Fruit fly (Drosophila melanogaster): ENCODE results near the gene CG13398.

Gene CG13398

DNA sequence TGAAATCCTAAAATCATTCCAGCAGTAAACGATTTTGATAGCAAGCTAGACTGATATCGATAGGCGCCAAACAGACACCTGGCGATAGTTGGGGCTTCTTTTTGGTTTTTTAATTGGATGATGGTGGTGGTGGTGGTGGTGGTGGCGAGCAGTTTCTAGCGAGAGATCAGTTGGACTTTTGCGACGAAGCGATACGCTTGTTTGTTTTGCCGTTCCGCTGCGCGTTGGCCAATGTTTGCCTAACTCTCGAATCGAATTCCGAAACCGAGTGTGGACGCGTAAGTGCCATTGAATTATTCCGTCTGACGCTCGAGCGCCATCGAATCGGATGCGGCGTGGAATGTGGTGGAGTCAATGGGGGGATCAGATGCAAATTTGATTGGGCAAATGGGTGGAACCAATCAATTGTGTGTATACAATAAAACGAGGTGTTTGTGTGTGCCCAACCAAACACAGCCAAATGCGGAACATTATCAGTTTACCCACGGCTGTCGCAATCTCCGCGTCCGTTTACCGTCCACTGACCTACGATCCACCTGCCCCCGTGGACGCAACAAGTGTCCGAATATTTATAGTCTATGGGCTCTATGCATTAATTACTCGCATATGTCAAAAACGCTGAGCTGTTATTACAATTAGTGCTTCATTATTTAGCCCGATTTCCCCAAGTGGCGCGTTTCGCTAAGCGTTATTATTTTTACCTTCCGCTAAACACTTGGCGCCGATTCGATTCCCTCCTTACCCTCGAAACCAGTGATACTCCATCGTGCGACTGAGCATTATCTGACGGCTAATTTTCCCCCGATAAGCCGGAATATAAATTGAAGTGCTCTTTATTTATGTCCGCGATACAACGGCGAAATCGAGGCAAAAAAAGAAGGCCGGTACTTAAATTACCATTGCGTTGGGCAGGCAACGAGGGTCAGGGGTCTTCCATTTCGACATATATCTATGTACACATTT lies 44.4 kb downstream of the CG13398 start, which contains the start of gene CG17292 (continued):
- peak; percentile 53; the same call in 1 of the 2 replicates for TF ChIP-seq CG14441 (GFP tag; IDR thresholded peaks at IDR 0.05)
- TF ChIP-seq trem (tag; optimal IDR thresholded peaks at IDR 0.05) = no peak
- peak; percentile 24 for TF ChIP-seq CG33557 (GFP tag; optimal IDR thresholded peaks at IDR 0.05)
- TF ChIP-seq Optix (GFP tag; IDR thresholded peaks at IDR 0.05) = peak; percentile 62; the same call in 2 of the 3 replicates
- peak; percentile 77; the same call in 1 of the 2 replicates for TF ChIP-seq Awh (GFP tag; IDR thresholded peaks at IDR 0.05)
- no peak for TF ChIP-seq tio (GFP tag; optimal IDR thresholded peaks at IDR 0.05)
- peak; percentile 18; the same call in 1 of the 2 replicates for TF ChIP-seq GATAe (GFP tag; conservative IDR thresholded peaks at IDR 0.05)
- no peak for TF ChIP-seq zen (tag; optimal IDR thresholded peaks at IDR 0.05)
- peak; percentile 43; the same call in 1 of the 2 replicates for TF ChIP-seq CG7372 (GFP tag; IDR thresholded peaks at IDR 0.05)
- 0 out of 2 replicates have a peak, but pooled peaks have one; percentile 14 for TF ChIP-seq Lim3 (GFP tag; IDR thresholded peaks at IDR 0.05)
- TF ChIP-seq CG34224 (GFP tag; IDR thresholded peaks at IDR 0.05; ENCODE audit: partially characterized antibody) = peak; percentile 88
- TF ChIP-seq Drgx (GFP tag; IDR thresholded peaks at IDR 0.05) = peak; percentile 58
- no peak for TF ChIP-seq lov (optimal IDR thresholded peaks at IDR 0.05)
- 0 out of 3 replicates have a peak, but pooled peaks have one; percentile 55 for TF ChIP-seq lov (GFP tag; IDR thresholded peaks at IDR 0.05)
- peak; percentile 58 for TF ChIP-seq BtbVII (GFP tag; optimal IDR thresholded peaks at IDR 0.05)

dm6 chr2L:8365701-8366643 lies 49.1 kb downstream of the CG13398 start, which contains the start of gene Pp2A-29B:
TSS of gene Pp2A-29B (plus strand) at chr2L:8366038.
- TF ChIP-seq CG11695 (GFP tag; IDR thresholded peaks at IDR 0.05) (no peak), CG9609 (GFP tag; optimal IDR thresholded peaks at IDR 0.05) (no peak), Oaz (GFP tag; IDR thresholded peaks at IDR 0.05) (no peak), pzg (GFP tag; optimal IDR thresholded peaks at IDR 0.05) (peak; percentile 64), CG15011 (GFP tag; optimal IDR thresholded peaks at IDR 0.05) (no peak), Stat92E (GFP tag; optimal IDR thresholded peaks at IDR 0.05) (peak in 1 of 3 experiments; percentile 14), CG14965 (GFP tag; optimal IDR thresholded peaks at IDR 0.05; ENCODE audit: borderline replicate concordance) (no peak), CG12155 (GFP tag; optimal IDR thresholded peaks at IDR 0.05) (peak; percentile 16), Jarid2 (GFP tag; optimal IDR thresholded peaks at IDR 0.05) (no peak), Dbx (GFP tag; IDR thresholded peaks at IDR 0.05) (peak; percentile 69), CG13123 (GFP tag; optimal IDR thresholded peaks at IDR 0.05) (no peak), Hr3 (GFP tag; optimal IDR thresholded peaks at IDR 0.05) (peak; percentile 51), Ets97D (GFP tag; optimal IDR thresholded peaks at IDR 0.05) (peak; percentile 31), CG11085 (GFP tag; IDR thresholded peaks at IDR 0.05) (no peak), CG6765 (GFP tag; optimal IDR thresholded peaks at IDR 0.05) (no peak), tap (tag; optimal IDR thresholded peaks at IDR 0.05) (no peak), E2f1 (GFP tag; IDR thresholded peaks at IDR 0.05) (0 out of 2 replicates have a peak, but pooled peaks have one; percentile 23), slou (GFP tag; optimal IDR thresholded peaks at IDR 0.05) (peak; percentile 59), Mes4 (GFP tag; optimal IDR thresholded peaks at IDR 0.05) (no peak), gfzf (GFP tag; optimal IDR thresholded peaks at IDR 0.05) (peak; percentile 52), Dip3 (GFP tag; optimal IDR thresholded peaks at IDR 0.05) (peak; percentile 19), Opbp (GFP tag; IDR thresholded peaks at IDR 0.05; ENCODE audit: partially characterized antibody) (peak; percentile 96), CG4707 (GFP tag; optimal IDR thresholded peaks at IDR 0.05) (no peak), gcm2 (GFP tag; optimal IDR thresholded peaks at IDR 0.05) (no peak), CG3726 (GFP tag; IDR thresholded peaks at IDR 0.05) (no peak), CG1233 (GFP tag; optimal IDR thresholded peaks at IDR 0.05) (no peak), Dll (GFP tag; IDR thresholded peaks at IDR 0.05; ENCODE audit: partially characterized antibody) (peak; percentile 100), MBD-R2 (GFP tag; IDR thresholded peaks at IDR 0.05) (0 out of 2 replicates have a peak, but pooled peaks have one; percentile 7), CG13894 (tag; optimal IDR thresholded peaks at IDR 0.05) (no peak), Dad (GFP tag; optimal IDR thresholded peaks at IDR 0.05) (no peak)

All from whole organism, embryonic.